Worm (Caenorhabditis elegans) whole organism, L3 larva: ENCODE results near the gene C35D10.12.

Experiments
- nhr-28 ChIP-seq: fragments of 150-350 bp; optimal IDR thresholded peaks from 2 replicates; lab custom pipeline; 2014; ENCODE audit warnings: missing biosample characterization, missing genetic modification characterization
- pha-4 ChIP-seq: fragments of 150-350 bp; optimal IDR thresholded peaks from 2 replicates; lab custom pipeline; 2014; ENCODE audit warnings: missing biosample characterization, missing genetic modification reagents, missing genetic modification characterization

- TF ChIP-seq nhr-28 (tag; lab: Kevin White, UChicago), result no peak
- TF ChIP-seq pha-4 (tag; lab: Kevin White, UChicago), result no peak
Measured at ce11 chrIII:4899035-4899578, 24.5 kb upstream of the C35D10.12 start, which contains the start of gene nhl-2.
